Worm (Caenorhabditis elegans) whole organism, L4/young adult: ENCODE measurements around the gene C13G5.2.

Source experiments
- W03F9.2 ChIP-seq: fragments of 150-350 bp; optimal IDR thresholded peaks from 2 replicates; lab custom pipeline; 2014; ENCODE audit warnings: missing biosample characterization, missing genetic modification characterization
- him-1 ChIP-seq: sonication (generic microtip); optimal IDR thresholded peaks from 2 replicates; lab custom pipeline; 2016; ENCODE audit warnings: missing genotype, missing genetic modification reagents, missing genetic modification characterization, missing compliant biosample characterization

DNA sequence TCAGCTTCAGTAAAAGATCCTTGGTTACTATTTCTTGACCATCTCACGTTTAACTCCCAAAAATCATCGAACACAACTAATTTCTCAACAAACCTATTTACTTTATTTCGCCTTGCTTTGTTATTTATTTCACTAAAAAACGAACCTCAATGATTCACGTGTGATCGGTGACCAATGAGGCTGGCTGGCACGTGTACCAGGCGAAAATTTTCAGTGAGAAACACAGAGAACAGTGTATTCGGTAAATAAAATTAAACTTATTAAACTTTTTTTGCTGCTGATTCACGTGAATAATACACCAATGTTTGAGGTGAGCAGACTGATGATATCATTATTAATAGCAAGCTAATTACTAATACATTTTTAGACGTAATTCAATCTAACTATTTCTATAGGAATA, 37.1 kb upstream of the C13G5.2 start:
- TF ChIP-seq W03F9.2 (tag; lab: Kevin White, UChicago) (no peak), him-1 (tag; lab: Kevin White, UChicago) (no peak)
